Fruit fly (Drosophila melanogaster): ENCODE measurements around the gene PTPMT1.
A peak's percentile ranks its signal among the peaks of the same experiment; 100 is the strongest.

The PTPMT1 gene

dm6 chr3R:23735648-23736047, 22.5 kb upstream of the PTPMT1 start:
- TF ChIP-seq CG11617 (GFP tag; optimal IDR thresholded peaks at IDR 0.05), result no peak
- no peak for TF ChIP-seq CG7045 (GFP tag; optimal IDR thresholded peaks at IDR 0.05)
- no peak for TF ChIP-seq CG14711 (tag; optimal IDR thresholded peaks at IDR 0.05)
- TF ChIP-seq CG1620 (GFP tag; optimal IDR thresholded peaks at IDR 0.05), result no peak
- TF ChIP-seq ovo (GFP tag; optimal IDR thresholded peaks at IDR 0.05), result no peak
- TF ChIP-seq cnc (optimal IDR thresholded peaks at IDR 0.05), result no peak
- no peak for TF ChIP-seq Crg-1 (GFP tag; optimal IDR thresholded peaks at IDR 0.05)
- no peak for TF ChIP-seq cic (GFP tag; optimal IDR thresholded peaks at IDR 0.05)
- no peak for TF ChIP-seq Clk (GFP tag; optimal IDR thresholded peaks at IDR 0.05)
- no peak for TF ChIP-seq CG7101 (tag; optimal IDR thresholded peaks at IDR 0.05)
- TF ChIP-seq CG12768 (GFP tag; optimal IDR thresholded peaks at IDR 0.05), result no peak
- TF ChIP-seq CG33017 (tag; optimal IDR thresholded peaks at IDR 0.05), result no peak
- TF ChIP-seq Hr96 (GFP tag; optimal IDR thresholded peaks at IDR 0.05), result no peak
- TF ChIP-seq Mnt (GFP tag; optimal IDR thresholded peaks at IDR 0.05), result no peak
- no peak for TF ChIP-seq tj (GFP tag; optimal IDR thresholded peaks at IDR 0.05)

dm6 chr3R:23736365-23736764, 21.8 kb upstream of the PTPMT1 start:
- no peak for TF ChIP-seq CG1620 (GFP tag; optimal IDR thresholded peaks at IDR 0.05)
- no peak for TF ChIP-seq CG7045 (GFP tag; optimal IDR thresholded peaks at IDR 0.05)
- no peak for TF ChIP-seq CG11617 (GFP tag; optimal IDR thresholded peaks at IDR 0.05)
- TF ChIP-seq kay (GFP tag; ENCODE audit: borderline replicate concordance), result no peak
- no peak for TF ChIP-seq CG7101 (tag; optimal IDR thresholded peaks at IDR 0.05)
- no peak for TF ChIP-seq Hr96 (GFP tag; optimal IDR thresholded peaks at IDR 0.05)
- TF ChIP-seq CG12768 (GFP tag; optimal IDR thresholded peaks at IDR 0.05), result no peak

- no peak for TF ChIP-seq CG14711 (tag; optimal IDR thresholded peaks at IDR 0.05)
- TF ChIP-seq kay (GFP tag; ENCODE audit: borderline replicate concordance), result no peak
- no peak for TF ChIP-seq CG7045 (GFP tag; optimal IDR thresholded peaks at IDR 0.05)
- no peak for TF ChIP-seq cic (GFP tag; optimal IDR thresholded peaks at IDR 0.05)
- no peak for TF ChIP-seq CG12768 (GFP tag; optimal IDR thresholded peaks at IDR 0.05)
- TF ChIP-seq Clk (GFP tag; optimal IDR thresholded peaks at IDR 0.05), result no peak
- TF ChIP-seq CG7101 (tag; optimal IDR thresholded peaks at IDR 0.05), result no peak
- TF ChIP-seq pad (GFP tag; optimal IDR thresholded peaks at IDR 0.05), result no peak
- TF ChIP-seq CG5204 (GFP tag; optimal IDR thresholded peaks at IDR 0.05), result no peak
- no peak for TF ChIP-seq toe (GFP tag; optimal IDR thresholded peaks at IDR 0.05)
- no peak for TF ChIP-seq cnc (optimal IDR thresholded peaks at IDR 0.05)
Observed at dm6 chr3R:23737676-23738574, 20.2 kb upstream of the PTPMT1 start.

- TF ChIP-seq CG5204 (GFP tag; optimal IDR thresholded peaks at IDR 0.05), result no peak
- no peak for TF ChIP-seq CG12768 (GFP tag; optimal IDR thresholded peaks at IDR 0.05)
- TF ChIP-seq Crg-1 (GFP tag; optimal IDR thresholded peaks at IDR 0.05), result no peak
- TF ChIP-seq Clk (GFP tag; optimal IDR thresholded peaks at IDR 0.05), result no peak
- no peak for TF ChIP-seq tj (GFP tag; optimal IDR thresholded peaks at IDR 0.05)
- no peak for TF ChIP-seq cnc (optimal IDR thresholded peaks at IDR 0.05)
- no peak for TF ChIP-seq kay (GFP tag; ENCODE audit: borderline replicate concordance)
- TF ChIP-seq pad (GFP tag; optimal IDR thresholded peaks at IDR 0.05), result no peak
- TF ChIP-seq ovo (GFP tag; optimal IDR thresholded peaks at IDR 0.05), result no peak
- TF ChIP-seq CG1620 (GFP tag; optimal IDR thresholded peaks at IDR 0.05), result no peak
- TF ChIP-seq toe (GFP tag; optimal IDR thresholded peaks at IDR 0.05), result no peak
- no peak for TF ChIP-seq Hr96 (GFP tag; optimal IDR thresholded peaks at IDR 0.05)
- TF ChIP-seq CG11617 (GFP tag; optimal IDR thresholded peaks at IDR 0.05), result no peak
- TF ChIP-seq cic (GFP tag; optimal IDR thresholded peaks at IDR 0.05), result no peak
Observed at dm6 chr3R:23740968-23741367, 17.2 kb upstream of the PTPMT1 start.

dm6 chr3R:23747446-23747845, 10.7 kb upstream of the PTPMT1 start:
- TF ChIP-seq ovo (GFP tag; optimal IDR thresholded peaks at IDR 0.05), result no peak
- no peak for TF ChIP-seq CG1620 (GFP tag; optimal IDR thresholded peaks at IDR 0.05)
- no peak for TF ChIP-seq CG11617 (GFP tag; optimal IDR thresholded peaks at IDR 0.05)
- TF ChIP-seq cic (GFP tag; optimal IDR thresholded peaks at IDR 0.05), result no peak
- TF ChIP-seq CG5204 (GFP tag; optimal IDR thresholded peaks at IDR 0.05), result no peak
- TF ChIP-seq kay (GFP tag; ENCODE audit: borderline replicate concordance), result no peak
- TF ChIP-seq tj (GFP tag; optimal IDR thresholded peaks at IDR 0.05), result no peak
- TF ChIP-seq toe (GFP tag; optimal IDR thresholded peaks at IDR 0.05), result no peak
- no peak for TF ChIP-seq CG7045 (GFP tag; optimal IDR thresholded peaks at IDR 0.05)
- TF ChIP-seq cnc (optimal IDR thresholded peaks at IDR 0.05), result no peak
- no peak for TF ChIP-seq bab1 (GFP tag; optimal IDR thresholded peaks at IDR 0.05)
- no peak for TF ChIP-seq Hr96 (GFP tag; optimal IDR thresholded peaks at IDR 0.05)
- TF ChIP-seq Mnt (GFP tag; optimal IDR thresholded peaks at IDR 0.05), result no peak
- TF ChIP-seq Crg-1 (GFP tag; optimal IDR thresholded peaks at IDR 0.05), result no peak
- TF ChIP-seq Clk (GFP tag; optimal IDR thresholded peaks at IDR 0.05), result no peak

dm6 chr3R:23752728-23753127, 5.4 kb upstream of the PTPMT1 start, which contains the start of the genes RanBP3 and Rpt5:
Gene RanBP3 (minus strand): TSS chr3R:23752834.
Gene Rpt5 (plus strand): TSS chr3R:23752876.
- TF ChIP-seq pad (GFP tag; optimal IDR thresholded peaks at IDR 0.05) (peak; percentile 77), CG7045 (GFP tag; optimal IDR thresholded peaks at IDR 0.05) (peak; percentile 55), ovo (GFP tag; optimal IDR thresholded peaks at IDR 0.05) (peak; percentile 12), Crg-1 (GFP tag; optimal IDR thresholded peaks at IDR 0.05) (peak; percentile 81), Hr96 (GFP tag; optimal IDR thresholded peaks at IDR 0.05) (no peak), Clk (GFP tag; optimal IDR thresholded peaks at IDR 0.05) (peak; percentile 40), CG5204 (GFP tag; optimal IDR thresholded peaks at IDR 0.05) (no peak), tj (GFP tag; optimal IDR thresholded peaks at IDR 0.05) (no peak), toe (GFP tag; optimal IDR thresholded peaks at IDR 0.05) (peak; percentile 26), CG7101 (tag; optimal IDR thresholded peaks at IDR 0.05) (peak; percentile 80), CG14711 (tag; optimal IDR thresholded peaks at IDR 0.05) (peak; percentile 75), CG11617 (GFP tag; optimal IDR thresholded peaks at IDR 0.05) (peak; percentile 70), CG1620 (GFP tag; optimal IDR thresholded peaks at IDR 0.05) (peak; percentile 82), Mnt (GFP tag; optimal IDR thresholded peaks at IDR 0.05) (peak; percentile 68), bab1 (GFP tag; optimal IDR thresholded peaks at IDR 0.05) (peak; percentile 67), kay (GFP tag; ENCODE audit: borderline replicate concordance) (no peak), cic (GFP tag; optimal IDR thresholded peaks at IDR 0.05) (peak; percentile 37), CG12768 (GFP tag; optimal IDR thresholded peaks at IDR 0.05) (peak; percentile 86), CG33017 (tag; optimal IDR thresholded peaks at IDR 0.05) (peak; percentile 59), cnc (optimal IDR thresholded peaks at IDR 0.05) (peak; percentile 56 to 92)

Data from whole organism, adult.